Worm (Caenorhabditis elegans) whole organism, L3 larva: ENCODE data around the gene nas-17.

Source experiments
- R02D3.7 ChIP-seq: fragments of 150-350 bp; optimal IDR thresholded peaks from 2 replicates; lab custom pipeline; 2014; ENCODE audit warnings: missing biosample characterization, missing genetic modification characterization
- ZK546.5 ChIP-seq: sonication (generic microtip); optimal IDR thresholded peaks from 2 replicates; lab custom pipeline; 2017; ENCODE audit warnings: missing biosample characterization, missing genetic modification characterization
- aly-2 ChIP-seq: fragments of 150-350 bp; optimal IDR thresholded peaks from 2 replicates; lab custom pipeline; 2014; ENCODE audit warnings: missing biosample characterization, missing genetic modification characterization
- ama-1 ChIP-seq: fragments of 150-350 bp; optimal IDR thresholded peaks from 2 replicates; lab custom pipeline; 2018
- ceh-28 ChIP-seq: fragments of 150-350 bp; optimal IDR thresholded peaks from 2 replicates; lab custom pipeline; 2014; ENCODE audit warnings: missing biosample characterization, missing genetic modification reagents, missing genetic modification characterization
- egl-27 ChIP-seq: sonication (generic microtip); optimal IDR thresholded peaks from 4 replicates; lab custom pipeline; 2017; ENCODE audit warnings: missing biosample characterization, missing genetic modification reagents, missing genetic modification characterization
- egl-5 ChIP-seq: fragments of 150-350 bp; optimal IDR thresholded peaks from 2 replicates; lab custom pipeline; 2017; ENCODE audit warnings: missing biosample characterization, missing genetic modification reagents, missing genetic modification characterization, inconsistent platforms
- elt-1 ChIP-seq: fragments of 150-350 bp; optimal IDR thresholded peaks from 2 replicates; lab custom pipeline; 2014; ENCODE audit warnings: missing biosample characterization, missing genetic modification characterization
- elt-2 ChIP-seq: sonication (generic microtip); optimal IDR thresholded peaks from 2 replicates; lab custom pipeline; 2016; ENCODE audit warnings: missing genetic modification reagents, mild to moderate bottlenecking, missing genetic modification characterization, missing compliant biosample characterization
- elt-3 ChIP-seq, 3 experiments: fragments of 150-350 bp in 1 of 3; sonication (generic microtip) in 2 of 3; optimal IDR thresholded peaks; 2 replicates in 2 of 3; 4 replicates in 1 of 3; lab custom pipeline; 2014 to 2017; ENCODE audit warnings: missing biosample characterization in 3 of 3, missing genetic modification characterization in 3 of 3
- eor-1 ChIP-seq, 2 experiments: fragments of 150-350 bp; optimal IDR thresholded peaks; 2 replicates each; lab custom pipeline; 2014 to 2018; ENCODE audit warnings: missing biosample characterization in 2 of 2, missing genetic modification characterization in 2 of 2
- fkh-10 ChIP-seq: sonication (generic microtip); optimal IDR thresholded peaks from 2 replicates; lab custom pipeline; 2017; ENCODE audit warnings: missing biosample characterization, missing genetic modification reagents, missing genetic modification characterization
- hmg-11 ChIP-seq: sonication (generic microtip); optimal IDR thresholded peaks from 2 replicates; lab custom pipeline; 2016; ENCODE audit warnings: missing genetic modification characterization, missing compliant biosample characterization
- lin-15B ChIP-seq: fragments of 150-350 bp; optimal IDR thresholded peaks from 2 replicates; lab custom pipeline; 2014; ENCODE audit warnings: missing biosample characterization, missing genetic modification characterization
- lsy-12 ChIP-seq: sonication (generic microtip); optimal IDR thresholded peaks from 2 replicates; lab custom pipeline; 2016; ENCODE audit warnings: mild to moderate bottlenecking, missing genetic modification characterization, missing compliant biosample characterization
- mdl-1 ChIP-seq: fragments of 150-350 bp; optimal IDR thresholded peaks from 2 replicates; lab custom pipeline; 2014; ENCODE audit warnings: missing biosample characterization, missing genetic modification characterization
- mml-1 ChIP-seq: fragments of 150-350 bp; sonication (generic microtip); optimal IDR thresholded peaks from 3 replicates; lab custom pipeline; 2014; ENCODE audit warnings: missing biosample characterization, missing genetic modification characterization
- nfya-1 ChIP-seq: sonication (generic microtip); optimal IDR thresholded peaks from 2 replicates; lab custom pipeline; 2017; ENCODE audit warnings: missing genetic modification characterization, mild to moderate bottlenecking, missing compliant biosample characterization, antibody characterized with exemption, moderate library complexity; ENCODE audit not compliant: insufficient read depth
- nhr-11 ChIP-seq: fragments of 150-350 bp; optimal IDR thresholded peaks from 2 replicates; lab custom pipeline; 2014; ENCODE audit warnings: missing biosample characterization, missing genetic modification characterization
- nhr-23 ChIP-seq: fragments of 150-350 bp; optimal IDR thresholded peaks from 2 replicates; lab custom pipeline; 2014; ENCODE audit warnings: missing biosample characterization, missing genetic modification reagents, missing genetic modification characterization
- nhr-25 ChIP-seq: sonication (generic microtip); optimal IDR thresholded peaks from 2 replicates; lab custom pipeline; 2017; ENCODE audit warnings: missing biosample characterization, missing genetic modification characterization
- nhr-43 ChIP-seq: sonication (generic microtip); optimal IDR thresholded peaks from 2 replicates; lab custom pipeline; 2016; ENCODE audit warnings: mild to moderate bottlenecking, missing genetic modification characterization, missing compliant biosample characterization; ENCODE audit not compliant: poor library complexity, severe bottlenecking
- nhr-76 ChIP-seq: fragments of 150-350 bp; sonication (generic microtip); optimal IDR thresholded peaks from 5 replicates; lab custom pipeline; 2014; ENCODE audit warnings: missing biosample characterization, missing genetic modification characterization
- nhr-77 ChIP-seq: fragments of 150-350 bp; optimal IDR thresholded peaks from 2 replicates; lab custom pipeline; 2014; ENCODE audit warnings: missing biosample characterization, missing genetic modification characterization
- pha-4 ChIP-seq: fragments of 150-350 bp; optimal IDR thresholded peaks from 2 replicates; lab custom pipeline; 2014; ENCODE audit warnings: missing biosample characterization, missing genetic modification reagents, missing genetic modification characterization
- pqm-1 ChIP-seq: fragments of 150-350 bp; optimal IDR thresholded peaks from 2 replicates; lab custom pipeline; 2017; ENCODE audit warnings: missing biosample characterization, missing genetic modification characterization, inconsistent platforms
- sea-2 ChIP-seq: fragments of 150-350 bp; sonication (generic microtip); optimal IDR thresholded peaks from 4 replicates; lab custom pipeline; 2014; ENCODE audit warnings: missing biosample characterization, missing genetic modification reagents, missing genetic modification characterization
- skn-1 ChIP-seq: fragments of 150-350 bp; optimal IDR thresholded peaks from 2 replicates; lab custom pipeline; 2014; ENCODE audit warnings: missing biosample characterization, missing genetic modification characterization
- tbx-2 ChIP-seq: sonication (generic microtip); optimal IDR thresholded peaks from 2 replicates; lab custom pipeline; 2016; ENCODE audit warnings: mild to moderate bottlenecking, missing genetic modification characterization, missing compliant biosample characterization
- unc-39 ChIP-seq: sonication (generic microtip); optimal IDR thresholded peaks from 4 replicates; lab custom pipeline; 2017; ENCODE audit warnings: missing biosample characterization, missing genetic modification characterization
- zag-1 ChIP-seq: fragments of 150-350 bp; optimal IDR thresholded peaks from 2 replicates; lab custom pipeline; 2014; ENCODE audit warnings: missing biosample characterization, missing genetic modification characterization
- ztf-11 ChIP-seq: fragments of 150-350 bp; optimal IDR thresholded peaks from 2 replicates; lab custom pipeline; 2014; ENCODE audit warnings: missing biosample characterization, missing genetic modification characterization
- ztf-4 ChIP-seq: fragments of 150-350 bp; optimal IDR thresholded peaks from 2 replicates; lab custom pipeline; 2014; ENCODE audit warnings: missing biosample characterization, missing genetic modification characterization

The nas-17 gene

DNA sequence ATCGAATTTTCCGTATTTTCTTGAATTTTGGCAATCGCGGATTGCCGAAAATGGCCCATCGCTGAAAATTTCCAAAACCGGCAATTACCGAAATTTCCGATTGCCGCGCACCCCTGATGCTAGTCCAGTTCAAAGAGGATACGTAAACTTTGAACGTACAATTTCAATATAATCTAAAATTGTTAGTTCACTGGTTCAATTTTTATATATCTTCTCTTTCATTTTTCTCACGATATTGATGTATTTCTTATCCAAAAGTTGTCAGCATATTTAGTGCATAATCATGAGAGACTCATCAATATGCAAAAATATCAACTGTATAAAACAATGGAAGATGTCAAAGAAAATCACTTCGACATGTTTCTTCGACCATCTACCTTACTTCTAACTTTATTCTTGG is at the start of gene nas-17:
Gene nas-17, plus strand, starts transcription at position 301 of the 400 bp plus-strand sequence.
- TF ChIP-seq tbx-2 (tag; lab: Kevin White, UChicago), result no peak
- no peak for TF ChIP-seq R02D3.7
- no peak for TF ChIP-seq ama-1 (lab: Kevin White, UChicago)
- TF ChIP-seq mdl-1 (tag; lab: Kevin White, UChicago), result no peak
- no peak for TF ChIP-seq egl-27
- no peak for TF ChIP-seq fkh-10 (GFP tag; lab: Kevin White, UChicago)
- TF ChIP-seq eor-1 (tag; optimal IDR thresholded peaks at IDR 0.05; lab: Kevin White, UChicago), result no peak
- TF ChIP-seq ceh-28 (tag; lab: Kevin White, UChicago), result no peak
- TF ChIP-seq pqm-1 (tag; lab: Kevin White, UChicago), result no peak
- TF ChIP-seq hmg-11 (tag; lab: Kevin White, UChicago), result no peak
- no peak for TF ChIP-seq lsy-12 (tag; lab: Kevin White, UChicago)
- TF ChIP-seq, all 47 proteins: peak for 0

DNA sequence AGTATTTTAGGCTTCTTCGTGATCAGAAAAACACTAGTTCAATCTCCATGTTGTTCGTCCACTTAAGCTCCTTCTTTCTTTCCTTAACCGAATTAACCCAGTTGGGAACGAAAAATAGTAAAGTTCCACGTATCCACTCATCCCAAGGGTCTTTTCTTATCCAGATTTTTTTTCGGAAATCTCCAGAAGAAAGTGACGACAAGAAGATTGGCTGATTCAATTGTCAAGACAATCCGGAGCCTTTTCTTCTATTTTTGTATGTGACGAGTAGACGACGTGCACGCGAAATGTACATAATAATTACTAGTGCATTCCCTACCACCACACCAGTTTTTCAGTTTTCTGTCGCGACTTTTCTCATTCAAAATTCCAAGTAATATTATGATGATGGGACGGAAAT is 47.5 kb upstream of the nas-17 start:
- TF ChIP-seq fkh-10 (GFP tag; lab: Kevin White, UChicago), result peak; percentile 35
- no peak for TF ChIP-seq pqm-1 (tag; lab: Kevin White, UChicago)
- TF ChIP-seq ztf-11 (tag; lab: Kevin White, UChicago), result no peak
- TF ChIP-seq elt-1, result no peak
- TF ChIP-seq nhr-43 (tag; lab: Kevin White, UChicago), result no peak
- no peak for TF ChIP-seq ZK546.5 (tag; lab: Kevin White, UChicago)
- TF ChIP-seq nhr-76 (tag; lab: Kevin White, UChicago), result no peak
- TF ChIP-seq egl-27, result no peak
- no peak for TF ChIP-seq skn-1 (tag; lab: Kevin White, UChicago)

DNA sequence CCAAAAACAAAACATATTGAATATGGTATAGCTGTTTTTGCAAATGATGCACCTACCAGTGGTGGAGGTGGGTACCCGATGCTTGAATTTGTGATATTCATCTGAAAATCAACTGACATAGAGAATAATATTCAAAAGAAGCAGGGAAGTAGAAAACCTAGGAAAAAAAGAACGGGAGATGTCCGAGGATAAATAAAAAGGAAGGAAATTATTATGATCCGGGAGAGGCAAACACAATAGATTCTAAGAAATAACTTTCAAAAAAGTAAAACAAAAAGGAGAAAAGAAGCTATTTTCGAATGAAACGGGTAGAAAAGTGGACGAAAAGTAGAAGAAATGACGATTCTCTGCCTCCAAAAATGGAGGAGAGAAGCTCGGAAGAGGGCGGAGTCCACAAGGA is 45.8 kb upstream of the nas-17 start, which contains the start of gene npr-25:
Gene npr-25, minus strand, starts transcription at position 101 of the 400 bp plus-strand sequence.
- no peak for TF ChIP-seq elt-3 (tag; optimal IDR thresholded peaks at IDR 0.05; lab: Kevin White, UChicago)
- TF ChIP-seq eor-1 (tag; optimal IDR thresholded peaks at IDR 0.05; lab: Kevin White, UChicago), result no peak
- TF ChIP-seq aly-2 (tag; lab: Kevin White, UChicago), result no peak
- no peak for TF ChIP-seq nhr-11 (tag; lab: Kevin White, UChicago)
- no peak for TF ChIP-seq egl-27
- no peak for TF ChIP-seq ZK546.5 (tag; lab: Kevin White, UChicago)
- no peak for TF ChIP-seq zag-1 (tag; lab: Kevin White, UChicago)
- no peak for TF ChIP-seq tbx-2 (tag; lab: Kevin White, UChicago)
- no peak for TF ChIP-seq egl-5 (tag; lab: Kevin White, UChicago)
- TF ChIP-seq nhr-23 (tag; lab: Kevin White, UChicago), result no peak
- TF ChIP-seq nhr-77, result no peak
- no peak for TF ChIP-seq ama-1 (lab: Kevin White, UChicago)
- no peak for TF ChIP-seq nfya-1 (tag; lab: Kevin White, UChicago)
- no peak for TF ChIP-seq sea-2 (GFP tag; lab: Kevin White, UChicago)
- no peak for TF ChIP-seq unc-39 (tag; lab: Kevin White, UChicago)
- TF ChIP-seq mdl-1 (tag; lab: Kevin White, UChicago), result no peak
- no peak for TF ChIP-seq ztf-4 (tag; lab: Kevin White, UChicago)
- TF ChIP-seq pha-4, result no peak
- no peak for TF ChIP-seq lsy-12 (tag; lab: Kevin White, UChicago)
- no peak for TF ChIP-seq nhr-25 (tag; lab: Kevin White, UChicago)

DNA sequence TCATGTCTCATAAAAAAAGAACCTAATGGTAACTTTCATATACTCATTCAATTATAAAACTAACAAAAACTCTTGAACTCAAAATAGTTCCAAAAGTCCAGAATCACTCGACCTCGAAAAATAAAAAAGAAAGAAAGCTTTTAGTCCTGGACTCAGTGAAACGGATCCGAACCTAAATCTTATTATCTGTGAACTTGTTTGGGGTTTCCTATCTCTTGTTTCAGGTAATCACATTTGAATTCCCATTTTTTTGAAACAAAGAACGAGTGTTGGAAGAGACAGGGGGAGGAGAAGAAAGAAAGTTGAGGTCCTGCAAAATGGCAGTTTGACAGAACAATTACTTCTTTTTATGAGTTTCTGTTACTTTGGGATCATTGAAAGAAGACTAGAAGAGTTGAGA is 44.5 kb upstream of the nas-17 start:
- TF ChIP-seq aly-2 (tag; lab: Kevin White, UChicago) (no peak), lsy-12 (tag; lab: Kevin White, UChicago) (no peak), ZK546.5 (tag; lab: Kevin White, UChicago) (no peak), fkh-10 (GFP tag; lab: Kevin White, UChicago) (no peak), lin-15B (tag; lab: Kevin White, UChicago) (no peak), nhr-76 (tag; lab: Kevin White, UChicago) (no peak), eor-1 (tag; optimal IDR thresholded peaks at IDR 0.05; lab: Kevin White, UChicago) (no peak), egl-5 (tag; lab: Kevin White, UChicago) (no peak), pha-4 (no peak), hmg-11 (tag; lab: Kevin White, UChicago) (no peak)
- TF ChIP-seq, all 47 proteins: peak for 0

DNA sequence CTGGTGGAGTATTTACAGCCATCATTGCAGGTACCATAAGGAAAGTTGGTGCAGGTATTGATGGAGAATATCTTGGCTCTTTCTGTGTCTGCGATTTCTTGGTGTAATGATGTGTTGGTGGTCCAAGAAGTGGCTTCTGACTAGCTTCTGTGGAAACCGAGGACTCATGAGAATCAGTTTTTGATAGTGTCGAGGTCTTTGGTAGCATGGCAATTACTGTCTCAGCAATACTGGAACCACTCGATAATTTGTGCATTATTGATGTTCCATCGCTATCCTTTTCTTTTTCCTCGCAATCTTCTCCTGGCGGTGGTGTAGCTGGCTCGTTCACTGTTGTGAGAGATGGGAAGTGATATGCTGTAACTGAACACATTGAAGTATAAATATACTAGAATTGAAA is 35.1 kb upstream of the nas-17 start:
- TF ChIP-seq nhr-77 (no peak), mml-1 (tag; lab: Kevin White, UChicago) (no peak), hmg-11 (tag; lab: Kevin White, UChicago) (no peak), zag-1 (tag; lab: Kevin White, UChicago) (no peak), tbx-2 (tag; lab: Kevin White, UChicago) (no peak), nhr-76 (tag; lab: Kevin White, UChicago) (no peak), elt-2 (no peak), ceh-28 (tag; lab: Kevin White, UChicago) (no peak), eor-1 (tag; optimal IDR thresholded peaks at IDR 0.05; lab: Kevin White, UChicago) (no peak), nhr-11 (tag; lab: Kevin White, UChicago) (no peak)
- TF ChIP-seq, all 47 proteins: peak for 0
